Worm (Caenorhabditis elegans): Measurements from ENCODE around the gene C25E10.10.

DNA sequence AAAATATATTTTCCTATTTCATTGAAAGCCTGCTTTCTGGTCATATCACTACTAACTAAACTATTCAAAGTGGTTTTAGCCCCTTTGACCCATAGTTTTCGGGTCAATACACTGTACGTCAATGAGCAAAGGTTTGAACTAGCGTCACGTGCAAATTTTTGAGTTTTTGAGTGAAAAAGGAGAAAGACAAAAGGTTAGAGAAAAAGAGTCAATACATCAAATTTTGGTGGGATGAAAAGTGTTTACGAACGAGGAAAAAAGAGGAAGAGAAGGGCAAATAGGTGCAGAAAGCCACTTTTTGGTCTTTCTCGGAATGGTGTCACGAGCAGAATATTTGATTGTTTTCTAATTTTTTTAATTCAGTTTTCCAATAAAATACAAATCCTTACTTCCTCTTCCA, 19.7 kb upstream of the C25E10.10 start:
- no peak for TF ChIP-seq ces-1 (GFP tag; optimal IDR thresholded peaks at IDR 0.05)
- TF ChIP-seq elt-1 (tag; optimal IDR thresholded peaks at IDR 0.05; ENCODE audit: borderline replicate concordance, insufficient read depth), result no peak
- no peak for TF ChIP-seq pha-4 (tag; optimal IDR thresholded peaks at IDR 0.05)
- TF ChIP-seq mep-1 (tag; optimal IDR thresholded peaks at IDR 0.05), result no peak
- TF ChIP-seq unc-62 (GFP tag; optimal IDR thresholded peaks at IDR 0.05), result no peak
- TF ChIP-seq snpc-4 (tag; optimal IDR thresholded peaks at IDR 0.05), result no peak
- no peak for TF ChIP-seq nhr-76 (tag; optimal IDR thresholded peaks at IDR 0.05)
- TF ChIP-seq lsy-2 (tag; optimal IDR thresholded peaks at IDR 0.05), result no peak
- TF ChIP-seq blmp-1 (tag; optimal IDR thresholded peaks at IDR 0.05), result no peak

All from whole organism, mixed stage, embryonic.